Worm (Caenorhabditis elegans): Measurements from ENCODE around the gene mltn-12.

- TF ChIP-seq sptf-1 (tag; optimal IDR thresholded peaks at IDR 0.05) (no peak), unc-130 (tag; optimal IDR thresholded peaks at IDR 0.05) (no peak), pqm-1 (tag; optimal IDR thresholded peaks at IDR 0.05) (no peak), lin-15B (tag; optimal IDR thresholded peaks at IDR 0.05) (peak; percentile 60)
Observed at ce11 chrIV:8973249-8973958, 19.5 kb upstream of the mltn-12 start, which contains the start of gene C53B4.3.

Measured in whole organism, L1 larva.